Fruit fly (Drosophila melanogaster) whole organism, embryonic: ENCODE measurements around the gene CG1161.

Experiments
- Aef1 ChIP-seq: fragments of 200-800 bp; sonication (Bioruptor generic); IDR thresholded peaks from 3 replicates; pipeline ENCODE4 v1.3.6; 2022; ENCODE audit warnings: missing biosample characterization, missing genetic modification characterization
- BEAF-32 ChIP-seq: fragments of 200-800 bp; sonication (Bioruptor generic); optimal IDR thresholded peaks from 3 replicates; lab custom pipeline; 2017; ENCODE audit warnings: missing biosample characterization, missing genetic modification characterization, mild to moderate bottlenecking, moderate library complexity, missing genetic modification reagents
- CG1024 ChIP-seq: fragments of 200-800 bp; sonication (Bioruptor generic); IDR thresholded peaks from 2 replicates; pipeline ENCODE4 v1.3.6; 2022; ENCODE audit warnings: missing biosample characterization, missing genetic modification characterization
- CG10543 ChIP-seq: fragments of 200-800 bp; sonication (Bioruptor generic); optimal IDR thresholded peaks from 3 replicates; lab custom pipeline; 2017; ENCODE audit warnings: missing biosample characterization, mild to moderate bottlenecking, missing genetic modification characterization, moderate library complexity
- CG12744 ChIP-seq: fragments of 200-800 bp; sonication (Bioruptor generic); optimal IDR thresholded peaks from 2 replicates; lab custom pipeline; 2016; ENCODE audit warnings: missing biosample characterization, missing genetic modification characterization
- CG16779 ChIP-seq: fragments of 200-800 bp; sonication (Bioruptor generic); IDR thresholded peaks from 2 replicates; pipeline ENCODE4 v1.3.6; 2022; ENCODE audit warnings: missing biosample characterization, missing genetic modification characterization
- CG17186 ChIP-seq: fragments of 200-800 bp; sonication (Bioruptor generic); optimal IDR thresholded peaks from 3 replicates; lab custom pipeline; 2017; ENCODE audit warnings: missing biosample characterization, missing genetic modification reagents, missing genetic modification characterization
- CG17385 ChIP-seq: fragments of 200-800 bp; sonication (Bioruptor generic); optimal IDR thresholded peaks from 3 replicates; lab custom pipeline; 2018; ENCODE audit warnings: missing biosample characterization, mild to moderate bottlenecking, missing genetic modification characterization
- CG18476 ChIP-seq: fragments of 200-800 bp; sonication (Bioruptor generic); optimal IDR thresholded peaks from 2 replicates; lab custom pipeline; 2016; ENCODE audit warnings: missing biosample characterization, mild to moderate bottlenecking, missing genetic modification characterization
- CG2120 ChIP-seq: fragments of 200-800 bp; sonication (Bioruptor generic); optimal IDR thresholded peaks from 3 replicates; lab custom pipeline; 2016; ENCODE audit warnings: missing biosample characterization, missing genetic modification characterization
- CG3281 ChIP-seq: fragments of 200-800 bp; sonication (Bioruptor generic); optimal IDR thresholded peaks from 3 replicates; lab custom pipeline; 2017; ENCODE audit warnings: missing biosample characterization, mild to moderate bottlenecking, missing genetic modification characterization
- CG33557 ChIP-seq: fragments of 200-800 bp; sonication (Bioruptor generic); optimal IDR thresholded peaks from 2 replicates; lab custom pipeline; 2019; ENCODE audit warnings: missing biosample characterization, mild to moderate bottlenecking, missing genetic modification characterization, moderate library complexity
- CG3995 ChIP-seq: fragments of 200-800 bp; sonication (Bioruptor generic); optimal IDR thresholded peaks from 3 replicates; lab custom pipeline; 2016; ENCODE audit warnings: missing biosample characterization, missing genetic modification characterization
- CG4617 ChIP-seq: fragments of 200-800 bp; sonication (Bioruptor generic); optimal IDR thresholded peaks from 3 replicates; lab custom pipeline; 2016; ENCODE audit warnings: missing biosample characterization, missing genetic modification characterization, borderline replicate concordance
- CG4854 ChIP-seq: fragments of 200-800 bp; sonication (Bioruptor generic); optimal IDR thresholded peaks from 2 replicates; lab custom pipeline; 2016; ENCODE audit warnings: missing biosample characterization, missing genetic modification characterization, inconsistent platforms
- CoRest ChIP-seq: fragments of 200-800 bp; sonication (Bioruptor generic); optimal IDR thresholded peaks from 3 replicates; lab custom pipeline; 2018; ENCODE audit warnings: missing biosample characterization, mild to moderate bottlenecking, missing genetic modification characterization, moderate library complexity
- Dip3 ChIP-seq: fragments of 200-800 bp; sonication (Bioruptor generic); optimal IDR thresholded peaks from 3 replicates; lab custom pipeline; 2016; ENCODE audit warnings: missing biosample characterization, missing genetic modification characterization
- Drgx ChIP-seq: fragments of 200-800 bp; sonication (Bioruptor generic); IDR thresholded peaks from 2 replicates; pipeline ENCODE4 v1.3.6; 2022; ENCODE audit warnings: missing biosample characterization, missing genetic modification characterization
- E2f2 ChIP-seq: fragments of 200-800 bp; sonication (Bioruptor generic); IDR thresholded peaks from 2 replicates; pipeline ENCODE4 v1.3.6; 2022; ENCODE audit warnings: missing biosample characterization, missing genetic modification characterization
- Hr78 ChIP-seq, 2 experiments: fragments of 200-800 bp in 1 of 2; fragments of >200 bp in 1 of 2; sonication (Bioruptor generic) in 1 of 2; optimal IDR thresholded peaks; 2 replicates each; lab custom pipeline; 2017 to 2019; ENCODE audit warnings: missing biosample characterization in 2 of 2, missing genetic modification characterization in 2 of 2, mild to moderate bottlenecking in 1 of 2, moderate library complexity in 1 of 2
- Kr ChIP-seq: fragments of 200-800 bp; sonication (Bioruptor generic); optimal IDR thresholded peaks from 2 replicates; lab custom pipeline; 2017; ENCODE audit warnings: missing biosample characterization, mild to moderate bottlenecking, missing genetic modification characterization
- Med ChIP-seq: fragments of 200-800 bp; sonication (Bioruptor generic); peaks from one replicate; lab custom pipeline; 2016; ENCODE audit warnings: missing biosample characterization, missing genetic modification characterization, mild to moderate bottlenecking, inconsistent platforms, moderate library complexity
- Nf-YC ChIP-seq: fragments of 200-800 bp; optimal IDR thresholded peaks from 3 replicates; lab custom pipeline; 2019; ENCODE audit warnings: missing biosample characterization, mild to moderate bottlenecking, missing genetic modification characterization, moderate library complexity
- Ptx1 ChIP-seq: fragments of 200-800 bp; sonication (Bioruptor generic); IDR thresholded peaks from 2 replicates; pipeline ENCODE4 v1.3.6; 2022; ENCODE audit warnings: missing biosample characterization, missing genetic modification characterization
- Scr ChIP-seq: fragments of 200-800 bp; sonication (Bioruptor generic); IDR thresholded peaks from 2 replicates; pipeline ENCODE4 v1.3.6; 2022; ENCODE audit warnings: missing biosample characterization, missing genetic modification characterization; ENCODE audit not compliant: partially characterized antibody
- Stat92E ChIP-seq, 3 experiments: fragments of >200 bp in 2 of 3; fragments of 200-800 bp in 1 of 3; sonication (Bioruptor generic) in 1 of 3; optimal IDR thresholded peaks; 2 replicates each; lab custom pipeline; 2017 to 2019; ENCODE audit warnings: missing biosample characterization in 3 of 3, missing genetic modification characterization in 3 of 3, mild to moderate bottlenecking in 1 of 3, moderate library complexity in 1 of 3
- Usf ChIP-seq: fragments of 200-800 bp; sonication (Bioruptor generic); optimal IDR thresholded peaks from 2 replicates; lab custom pipeline; 2017; ENCODE audit warnings: missing genotype, missing biosample characterization, missing genetic modification characterization
- al ChIP-seq: fragments of 200-800 bp; sonication (Bioruptor generic); IDR thresholded peaks from 2 replicates; pipeline ENCODE4 v1.3.6; 2022; ENCODE audit warnings: missing biosample characterization, missing genetic modification characterization
- az2 ChIP-seq: fragments of 200-800 bp; sonication (Bioruptor generic); optimal IDR thresholded peaks from 3 replicates; lab custom pipeline; 2016; ENCODE audit warnings: missing biosample characterization, missing genetic modification characterization
- br ChIP-seq: fragments of >200 bp; optimal IDR thresholded peaks from 2 replicates; lab custom pipeline; 2017
- cato ChIP-seq: fragments of 200-800 bp; sonication (Bioruptor generic); optimal IDR thresholded peaks from 2 replicates; lab custom pipeline; 2016; ENCODE audit warnings: missing biosample characterization, missing genetic modification characterization, borderline replicate concordance
- croc ChIP-seq: fragments of 200-800 bp; sonication (Bioruptor generic); conservative IDR thresholded peaks from 3 replicates; pipeline ENCODE4 v1.3.6; 2022; ENCODE audit warnings: missing biosample characterization, missing genetic modification characterization
- cwo ChIP-seq: fragments of 200-800 bp; sonication (Bioruptor generic); optimal IDR thresholded peaks from 3 replicates; lab custom pipeline; 2017; ENCODE audit warnings: missing biosample characterization, missing genetic modification characterization, mild to moderate bottlenecking, moderate library complexity, missing genetic modification reagents
- dpn ChIP-seq, 2 experiments: fragments of 200-800 bp; sonication (Bioruptor generic); optimal IDR thresholded peaks; 3 replicates each; lab custom pipeline; 2016; ENCODE audit warnings: missing biosample characterization in 2 of 2, missing genetic modification characterization in 2 of 2
- exex ChIP-seq: fragments of 200-800 bp; sonication (Bioruptor generic); optimal IDR thresholded peaks from 4 replicates; lab custom pipeline; 2018; ENCODE audit warnings: missing biosample characterization, mild to moderate bottlenecking, missing genetic modification characterization, moderate library complexity
- her ChIP-seq: fragments of 200-800 bp; sonication (Bioruptor generic); optimal IDR thresholded peaks from 2 replicates; lab custom pipeline; 2016; ENCODE audit warnings: missing biosample characterization, missing genetic modification characterization
- nerfin-1 ChIP-seq: fragments of 200-800 bp; sonication (Bioruptor generic); optimal IDR thresholded peaks from 3 replicates; lab custom pipeline; 2019; ENCODE audit warnings: missing biosample characterization, mild to moderate bottlenecking, missing genetic modification characterization, moderate library complexity
- prd ChIP-seq, 3 experiments: fragments of >200 bp in 2 of 3; fragments of 200-800 bp in 1 of 3; sonication (Bioruptor generic) in 1 of 3; optimal IDR thresholded peaks in 2 of 3; IDR thresholded peaks in 1 of 3; 2 replicates in 2 of 3; 3 replicates in 1 of 3; pipeline versions ENCODE4 v1.3.6 to Lab custom; 2017 to 2022; ENCODE audit warnings: missing biosample characterization in 1 of 3, missing genetic modification characterization in 1 of 3
- repo ChIP-seq: fragments of 200-800 bp; sonication (Bioruptor generic); optimal IDR thresholded peaks from 2 replicates; lab custom pipeline; 2016; ENCODE audit warnings: missing biosample characterization, missing genetic modification characterization
- sima ChIP-seq: fragments of 200-800 bp; sonication (Bioruptor generic); optimal IDR thresholded peaks from 2 replicates; lab custom pipeline; 2016; ENCODE audit warnings: missing biosample characterization, missing genetic modification characterization
- sisA ChIP-seq: fragments of 200-800 bp; sonication (Bioruptor generic); IDR thresholded peaks from 2 replicates; pipeline ENCODE4 v1.3.6; 2022; ENCODE audit warnings: missing biosample characterization, missing genetic modification characterization
- slbo ChIP-seq: fragments of 200-800 bp; sonication (Bioruptor generic); IDR thresholded peaks from 2 replicates; pipeline ENCODE4 v1.3.6; 2022; ENCODE audit warnings: missing biosample characterization, missing genetic modification characterization
- slou ChIP-seq: fragments of 200-800 bp; sonication (Bioruptor generic); optimal IDR thresholded peaks from 3 replicates; lab custom pipeline; 2016; ENCODE audit warnings: missing biosample characterization, missing genetic modification characterization
- sna ChIP-seq: fragments of 200-800 bp; sonication (Bioruptor generic); IDR thresholded peaks from 2 replicates; pipeline ENCODE4 v1.3.6; 2022; ENCODE audit warnings: missing biosample characterization, missing genetic modification characterization; ENCODE audit not compliant: partially characterized antibody
- stc ChIP-seq: fragments of 200-800 bp; sonication (Bioruptor generic); IDR thresholded peaks from 2 replicates; pipeline ENCODE4 v1.3.6; 2022; ENCODE audit warnings: missing biosample characterization, missing genetic modification characterization
- tna ChIP-seq: fragments of 200-800 bp; sonication (Bioruptor generic); IDR thresholded peaks from 2 replicates; pipeline ENCODE4 v1.3.6; 2022; ENCODE audit warnings: missing biosample characterization, missing genetic modification characterization; ENCODE audit not compliant: partially characterized antibody
- unpg ChIP-seq: fragments of 200-800 bp; sonication (Bioruptor generic); optimal IDR thresholded peaks from 3 replicates; lab custom pipeline; 2018; ENCODE audit warnings: missing biosample characterization, mild to moderate bottlenecking, missing genetic modification characterization, moderate library complexity
- zf30C ChIP-seq: fragments of 200-800 bp; sonication (Bioruptor generic); optimal IDR thresholded peaks from 3 replicates; lab custom pipeline; 2018; ENCODE audit warnings: missing biosample characterization, mild to moderate bottlenecking, missing genetic modification characterization
- zfh1 ChIP-seq: fragments of 200-800 bp; sonication (Bioruptor generic); IDR thresholded peaks from 3 replicates; pipeline ENCODE4 v1.3.6; 2022; ENCODE audit warnings: missing biosample characterization, missing genetic modification characterization

The CG1161 gene

dm6 chr3R:5371563-5371962, 16.7 kb downstream of the CG1161 start, which contains the start of gene Polr2F (continued):
- TF ChIP-seq E2f2 (GFP tag; lab: Robert Waterston, UW) (peak; percentile 98), CG2120 (peak; percentile 97), Med (peak; percentile 99), Stat92E (GFP tag; optimal IDR thresholded peaks at IDR 0.05; lab: Kevin White, UChicago) (peak in 1 of 3 experiments; percentile 74), br (no peak), sima (GFP tag; lab: Kevin White, UChicago) (peak; percentile 63), Usf (GFP tag; lab: Kevin White, UChicago) (peak; percentile 70), prd (optimal IDR thresholded peaks at IDR 0.05; lab: Kevin White, UChicago) (no peak), prd (GFP tag; IDR thresholded peaks at IDR 0.05; lab: Robert Waterston, UW) (peak; percentile 78), CG4854 (GFP tag; lab: Kevin White, UChicago) (peak; percentile 87), CG10543 (GFP tag; lab: Kevin White, UChicago) (peak; percentile 82), unpg (GFP tag; lab: Kevin White, UChicago) (peak; percentile 54), Nf-YC (peak; percentile 70), Drgx (GFP tag; lab: Robert Waterston, UW) (peak; percentile 63), BEAF-32 (peak; percentile 63), repo (GFP tag; lab: Kevin White, UChicago) (peak; percentile 87), CG12744 (peak; percentile 82), CG3995 (GFP tag; lab: Kevin White, UChicago) (peak; percentile 96), nerfin-1 (tag; lab: Kevin White, UChicago) (peak; percentile 55), stc (no peak), Scr (GFP tag; lab: Robert Waterston, UW) (peak; percentile 50; the same call in 1 of the 2 replicates), slbo (GFP tag; lab: Robert Waterston, UW) (peak; percentile 95), Aef1 (GFP tag; lab: Robert Waterston, UW) (peak; percentile 61), CG3281 (GFP tag; lab: Kevin White, UChicago) (peak; percentile 69), her (GFP tag; lab: Kevin White, UChicago) (peak; percentile 92), tna (GFP tag; lab: Robert Waterston, UW) (peak; percentile 27; the same call in 1 of the 2 replicates), CG4617 (GFP tag; lab: Kevin White, UChicago) (peak; percentile 98), CG18476 (GFP tag; lab: Kevin White, UChicago) (peak; percentile 49), Hr78 (GFP tag; optimal IDR thresholded peaks at IDR 0.05; lab: Kevin White, UChicago) (no peak), CG17385 (peak; percentile 100), Dip3 (GFP tag; lab: Kevin White, UChicago) (peak; percentile 92), CG1024 (peak; percentile 53), cato (GFP tag; lab: Kevin White, UChicago) (peak; percentile 71), CG33557 (GFP tag; lab: Kevin White, UChicago) (peak; percentile 63), CoRest (peak; percentile 81), croc (GFP tag; lab: Robert Waterston, UW) (peak; percentile 44; the same call in 2 of the 3 replicates), az2 (peak; percentile 82), dpn (GFP tag; optimal IDR thresholded peaks at IDR 0.05; lab: Kevin White, UChicago) (peak; percentile 93 to 95), zf30C (GFP tag; lab: Kevin White, UChicago) (no peak), exex (tag; lab: Kevin White, UChicago) (peak; percentile 45), Ptx1 (GFP tag; lab: Robert Waterston, UW) (peak; percentile 73), cwo (GFP tag; lab: Kevin White, UChicago) (peak; percentile 62), al (GFP tag; lab: Robert Waterston, UW) (peak; percentile 65), CG17186 (GFP tag; lab: Kevin White, UChicago) (peak; percentile 98), Kr (GFP tag; lab: Kevin White, UChicago) (no peak), sisA (peak; percentile 87), sna (GFP tag; lab: Robert Waterston, UW) (no peak), CG16779 (GFP tag; lab: Robert Waterston, UW) (peak; percentile 87), zfh1 (peak; percentile 81), slou (GFP tag; lab: Kevin White, UChicago) (peak; percentile 63)
